Worm (Caenorhabditis elegans) whole organism, L1 larva: Measurements from ENCODE around the gene cnep-1.

Source experiments
- C16A3.4 ChIP-seq: fragments of 150-350 bp; optimal IDR thresholded peaks from 2 replicates; lab custom pipeline; 2014; ENCODE audit warnings: missing biosample characterization, missing genetic modification characterization
- F16B12.6 ChIP-seq: fragments of 150-350 bp; optimal IDR thresholded peaks from 2 replicates; lab custom pipeline; 2014; ENCODE audit warnings: missing biosample characterization, missing genetic modification characterization
- Y116A8C.19 ChIP-seq: sonication (generic microtip); optimal IDR thresholded peaks from 2 replicates; lab custom pipeline; 2016; ENCODE audit warnings: missing compliant biosample characterization, missing genetic modification characterization, borderline replicate concordance
- aly-2 ChIP-seq: fragments of 150-350 bp; optimal IDR thresholded peaks from 2 replicates; lab custom pipeline; 2014; ENCODE audit warnings: missing biosample characterization, missing genetic modification characterization
- ama-1 ChIP-seq: fragments of 150-350 bp; optimal IDR thresholded peaks from 2 replicates; lab custom pipeline; 2014
- ceh-63 ChIP-seq: fragments of 200-800 bp; sonication (Bioruptor generic); optimal IDR thresholded peaks from 2 replicates; lab custom pipeline; 2018; ENCODE audit warnings: mild to moderate bottlenecking, missing genetic modification characterization, missing compliant biosample characterization
- ceh-8 ChIP-seq: fragments of 200-800 bp; sonication (Bioruptor generic); optimal IDR thresholded peaks from 2 replicates; lab custom pipeline; 2018; ENCODE audit warnings: mild to moderate bottlenecking, missing genetic modification characterization, moderate library complexity, missing compliant biosample characterization
- ceh-88 ChIP-seq: fragments of 200-800 bp; sonication (Bioruptor generic); IDR thresholded peaks from 2 replicates; pipeline ENCODE4 v1.3.6; 2022; ENCODE audit warnings: missing genetic modification characterization, missing compliant biosample characterization
- ceh-90 ChIP-seq: sonication (generic microtip); optimal IDR thresholded peaks from 2 replicates; lab custom pipeline; 2016; ENCODE audit warnings: missing genetic modification characterization, missing compliant biosample characterization
- ces-1 ChIP-seq: fragments of 150-350 bp; optimal IDR thresholded peaks from 2 replicates; lab custom pipeline; 2014; ENCODE audit warnings: missing biosample characterization, missing genetic modification reagents, missing genetic modification characterization
- dpl-1 ChIP-seq, 3 experiments: fragments of 150-350 bp in 2 of 3; sonication (generic microtip) in 1 of 3; optimal IDR thresholded peaks; 2 replicates each; lab custom pipeline; 2014 to 2017; ENCODE audit warnings: missing biosample characterization in 3 of 3, missing genetic modification characterization in 3 of 3, missing genetic modification reagents in 3 of 3
- elt-2 ChIP-seq: sonication (generic microtip); optimal IDR thresholded peaks from 2 replicates; lab custom pipeline; 2016; ENCODE audit warnings: missing genetic modification characterization, mild to moderate bottlenecking, inconsistent platforms, missing compliant biosample characterization, missing genetic modification reagents
- ets-5 ChIP-seq: fragments of 200-800 bp; sonication (Bioruptor generic); IDR thresholded peaks from 2 replicates; pipeline ENCODE4 v1.3.6; 2022; ENCODE audit warnings: missing genetic modification characterization, missing compliant biosample characterization
- fkh-10 ChIP-seq: sonication (generic microtip); optimal IDR thresholded peaks from 2 replicates; lab custom pipeline; 2017; ENCODE audit warnings: missing biosample characterization, missing genetic modification reagents, missing genetic modification characterization
- hlh-17 ChIP-seq: fragments of 200-800 bp; sonication (Bioruptor generic); optimal IDR thresholded peaks from 2 replicates; lab custom pipeline; 2018; ENCODE audit warnings: missing genetic modification characterization, mild to moderate bottlenecking, missing compliant biosample characterization, moderate library complexity, borderline replicate concordance
- irx-1 ChIP-seq: sonication (generic microtip); optimal IDR thresholded peaks from 2 replicates; lab custom pipeline; 2016; ENCODE audit warnings: missing genetic modification characterization, missing compliant biosample characterization
- jun-1 ChIP-seq: fragments of 150-350 bp; optimal IDR thresholded peaks from 2 replicates; lab custom pipeline; 2014; ENCODE audit warnings: missing biosample characterization, missing genetic modification reagents, missing genetic modification characterization
- lin-13 ChIP-seq: fragments of 150-350 bp; optimal IDR thresholded peaks from 2 replicates; lab custom pipeline; 2014; ENCODE audit warnings: missing biosample characterization, missing genetic modification reagents, missing genetic modification characterization
- lin-39 ChIP-seq: fragments of 150-350 bp; optimal IDR thresholded peaks from 2 replicates; lab custom pipeline; 2014; ENCODE audit warnings: missing biosample characterization, missing genetic modification reagents, missing genetic modification characterization
- lsy-2 ChIP-seq, 2 experiments: fragments of 150-350 bp; optimal IDR thresholded peaks; 2 replicates each; lab custom pipeline; 2014; ENCODE audit warnings: missing biosample characterization in 2 of 2, missing genetic modification characterization in 2 of 2
- mab-9 ChIP-seq: fragments of 200-800 bp; sonication (Bioruptor generic); IDR thresholded peaks from 2 replicates; pipeline ENCODE4 v1.3.6; 2022; ENCODE audit warnings: missing genetic modification reagents, missing genetic modification characterization, missing compliant biosample characterization
- mef-2 ChIP-seq: fragments of 150-350 bp; optimal IDR thresholded peaks from 2 replicates; lab custom pipeline; 2014; ENCODE audit warnings: missing biosample characterization, missing genetic modification characterization
- nhr-11 ChIP-seq: fragments of 150-350 bp; optimal IDR thresholded peaks from 2 replicates; lab custom pipeline; 2014; ENCODE audit warnings: missing biosample characterization, missing genetic modification characterization
- nhr-12 ChIP-seq: sonication (generic microtip); optimal IDR thresholded peaks from 2 replicates; lab custom pipeline; 2017; ENCODE audit warnings: missing biosample characterization, missing genetic modification characterization
- nhr-20 ChIP-seq: sonication (generic microtip); optimal IDR thresholded peaks from 2 replicates; lab custom pipeline; 2016; ENCODE audit warnings: mild to moderate bottlenecking, missing genetic modification characterization, missing compliant biosample characterization
- nhr-237 ChIP-seq: fragments of 150-350 bp; optimal IDR thresholded peaks from 2 replicates; lab custom pipeline; 2014; ENCODE audit warnings: missing biosample characterization, missing genetic modification characterization
- nhr-28 ChIP-seq: fragments of 150-350 bp; optimal IDR thresholded peaks from 2 replicates; lab custom pipeline; 2014; ENCODE audit warnings: missing biosample characterization, missing genetic modification characterization
- nhr-71 ChIP-seq: sonication (generic microtip); optimal IDR thresholded peaks from 2 replicates; lab custom pipeline; 2016; ENCODE audit warnings: mild to moderate bottlenecking, missing genetic modification characterization, moderate library complexity, missing compliant biosample characterization
- nhr-76 ChIP-seq: sonication (generic microtip); optimal IDR thresholded peaks from 2 replicates; lab custom pipeline; 2017; ENCODE audit warnings: missing biosample characterization, missing genetic modification characterization
- nhr-84 ChIP-seq: sonication (generic microtip); optimal IDR thresholded peaks from 2 replicates; lab custom pipeline; 2017; ENCODE audit warnings: missing biosample characterization, missing genetic modification characterization
- nhr-90 ChIP-seq: sonication (generic microtip); optimal IDR thresholded peaks from 2 replicates; lab custom pipeline; 2016; ENCODE audit warnings: mild to moderate bottlenecking, missing genetic modification characterization, missing compliant biosample characterization; ENCODE audit not compliant: poor library complexity
- pag-3 ChIP-seq: sonication (generic microtip); optimal IDR thresholded peaks from 2 replicates; lab custom pipeline; 2017; ENCODE audit warnings: missing genetic modification characterization, mild to moderate bottlenecking, missing compliant biosample characterization, antibody characterized with exemption, borderline replicate concordance; ENCODE audit not compliant: insufficient read depth
- pax-3 ChIP-seq: fragments of 200-800 bp; sonication (Bioruptor generic); optimal IDR thresholded peaks from 2 replicates; lab custom pipeline; 2018; ENCODE audit warnings: mild to moderate bottlenecking, missing genetic modification characterization, moderate library complexity, missing compliant biosample characterization
- rnt-1 ChIP-seq: sonication (generic microtip); optimal IDR thresholded peaks from 2 replicates; lab custom pipeline; 2016; ENCODE audit warnings: mild to moderate bottlenecking, missing genetic modification characterization, moderate library complexity, missing compliant biosample characterization
- snpc-4 ChIP-seq: fragments of 150-350 bp; optimal IDR thresholded peaks from 2 replicates; lab custom pipeline; 2014; ENCODE audit warnings: missing biosample characterization, missing genetic modification characterization
- snu-23 ChIP-seq: sonication (generic microtip); optimal IDR thresholded peaks from 2 replicates; lab custom pipeline; 2016; ENCODE audit warnings: missing genetic modification characterization, missing compliant biosample characterization
- sup-37 ChIP-seq: fragments of 200-800 bp; sonication (Bioruptor generic); optimal IDR thresholded peaks from 2 replicates; lab custom pipeline; 2018; ENCODE audit warnings: mild to moderate bottlenecking, missing genetic modification characterization, missing compliant biosample characterization
- swsn-7 ChIP-seq: sonication (generic microtip); optimal IDR thresholded peaks from 2 replicates; lab custom pipeline; 2016; ENCODE audit warnings: missing genetic modification characterization, missing compliant biosample characterization
- tbx-2 ChIP-seq: sonication (generic microtip); optimal IDR thresholded peaks from 2 replicates; lab custom pipeline; 2016; ENCODE audit warnings: missing genetic modification characterization, missing compliant biosample characterization
- tlp-1 ChIP-seq: fragments of 150-350 bp; optimal IDR thresholded peaks from 2 replicates; lab custom pipeline; 2014; ENCODE audit warnings: missing biosample characterization, missing genetic modification characterization
- unc-30 ChIP-seq: sonication (generic microtip); optimal IDR thresholded peaks from 2 replicates; lab custom pipeline; 2017; ENCODE audit warnings: missing biosample characterization, missing genetic modification characterization
- unc-98 ChIP-seq: fragments of 200-800 bp; sonication (Bioruptor generic); IDR thresholded peaks from 2 replicates; pipeline ENCODE4 v1.3.6; 2022; ENCODE audit warnings: missing genetic modification characterization, missing compliant biosample characterization
- vab-15 ChIP-seq: sonication (generic microtip); optimal IDR thresholded peaks from 2 replicates; lab custom pipeline; 2017; ENCODE audit warnings: missing genotype, mild to moderate bottlenecking, missing genetic modification characterization, missing compliant biosample characterization
- xbp-1 ChIP-seq: sonication (generic microtip); optimal IDR thresholded peaks from 2 replicates; lab custom pipeline; 2016; ENCODE audit warnings: missing genetic modification characterization, missing compliant biosample characterization
- zip-4 ChIP-seq: fragments of 200-800 bp; sonication (Bioruptor generic); optimal IDR thresholded peaks from 2 replicates; lab custom pipeline; 2018; ENCODE audit warnings: mild to moderate bottlenecking, missing genetic modification characterization, moderate library complexity, missing compliant biosample characterization
- ztf-11 ChIP-seq, 2 experiments: sonication (generic microtip); optimal IDR thresholded peaks; 2 replicates each; lab custom pipeline; 2016 to 2017; ENCODE audit warnings: missing genetic modification characterization in 2 of 2, missing biosample characterization in 1 of 2, missing compliant biosample characterization in 1 of 2
- ztf-4 ChIP-seq: fragments of 150-350 bp; optimal IDR thresholded peaks from 2 replicates; lab custom pipeline; 2014; ENCODE audit warnings: missing biosample characterization, missing genetic modification characterization

Gene cnep-1

ce11 chrII:7326997-7327396 lies 16.8 kb downstream of the cnep-1 start (continued):
- TF ChIP-seq mab-9 (no peak), nhr-84 (tag; lab: Kevin White, UChicago) (no peak), nhr-28 (tag; lab: Kevin White, UChicago) (no peak), jun-1 (tag; lab: Kevin White, UChicago) (peak; percentile 16), nhr-20 (tag; lab: Kevin White, UChicago) (peak; percentile 35), pax-3 (tag; lab: Kevin White, UChicago) (no peak), ztf-11 (tag; optimal IDR thresholded peaks at IDR 0.05; lab: Kevin White, UChicago) (peak in 1 of 2 experiments; percentile 4), ztf-4 (tag; lab: Kevin White, UChicago) (peak; percentile 50), aly-2 (tag; lab: Kevin White, UChicago) (no peak), unc-30 (tag; lab: Kevin White, UChicago) (no peak), rnt-1 (peak; percentile 46), ceh-63 (GFP tag; lab: Kevin White, UChicago) (no peak), hlh-17 (no peak), nhr-11 (no peak), xbp-1 (tag; lab: Kevin White, UChicago) (peak; percentile 43), sup-37 (GFP tag; lab: Kevin White, UChicago) (no peak), ets-5 (GFP tag; lab: Robert Waterston, UW) (no peak), nhr-90 (tag; lab: Kevin White, UChicago) (no peak), lin-13 (GFP tag; lab: Kevin White, UChicago) (no peak), snu-23 (GFP tag; lab: Kevin White, UChicago) (peak; percentile 47), C16A3.4 (tag; lab: Kevin White, UChicago) (no peak), irx-1 (peak; percentile 67), snpc-4 (tag; lab: Kevin White, UChicago) (no peak), nhr-12 (tag; lab: Kevin White, UChicago) (no peak)

DNA sequence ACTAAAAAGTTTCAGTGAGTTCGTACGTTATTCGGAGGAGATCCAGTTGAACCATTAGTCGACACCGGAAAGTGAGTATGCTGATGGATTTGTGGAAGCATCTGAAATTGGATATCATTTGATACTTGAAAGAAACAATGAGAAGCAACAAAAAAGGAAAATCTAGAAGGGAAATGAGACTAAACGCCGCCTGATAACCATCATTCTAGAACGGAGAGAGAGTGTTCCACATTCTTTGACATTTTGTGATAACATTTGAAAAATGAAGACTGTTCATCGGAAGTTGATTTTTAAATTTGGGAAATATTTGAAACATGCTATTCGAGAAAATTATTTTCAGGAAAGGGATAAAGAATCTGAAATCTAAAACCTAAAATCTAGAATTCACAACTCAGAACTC lies 21.1 kb downstream of the cnep-1 start, which contains the start of gene npax-1:
TSS of gene npax-1 (minus strand) at position 101 of the 400 bp plus-strand sequence.
- TF ChIP-seq unc-98 (no peak), lsy-2 (tag; optimal IDR thresholded peaks at IDR 0.05; lab: Kevin White, UChicago) (no peak)
- TF ChIP-seq, all 84 proteins: peak for 0

DNA sequence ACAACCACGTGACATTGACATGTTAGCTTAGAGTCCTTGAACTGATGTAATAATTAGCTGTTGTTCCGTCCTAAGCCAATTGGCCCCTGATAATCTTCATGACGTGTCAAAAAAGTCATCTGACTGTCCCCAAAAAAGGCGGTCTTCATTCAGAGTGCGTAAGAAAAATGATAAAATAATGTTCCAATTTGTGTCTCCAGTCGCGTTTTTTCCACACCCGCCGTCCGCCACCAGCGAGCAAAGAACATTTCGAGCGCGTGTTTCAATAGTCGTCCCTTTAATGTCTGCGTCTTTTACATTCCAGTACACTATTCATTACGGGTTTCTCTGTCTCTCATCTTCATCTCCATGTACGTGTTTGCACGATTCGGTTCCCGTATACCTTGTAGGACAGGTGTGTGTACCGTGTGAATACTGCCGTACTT lies 27.3 kb downstream of the cnep-1 start:
- no peak for TF ChIP-seq ets-5 (GFP tag; lab: Robert Waterston, UW)
- TF ChIP-seq irx-1: peak; percentile 59
- peak; percentile 89 for TF ChIP-seq elt-2 (tag; lab: Kevin White, UChicago)
- peak; percentile 95 for TF ChIP-seq nhr-20 (tag; lab: Kevin White, UChicago)
- TF ChIP-seq ceh-90: no peak
- TF ChIP-seq fkh-10 (GFP tag; lab: Kevin White, UChicago): no peak
- peak; percentile 92 for TF ChIP-seq nhr-71 (tag; lab: Kevin White, UChicago)
- TF ChIP-seq Y116A8C.19: no peak
- no peak for TF ChIP-seq sup-37 (GFP tag; lab: Kevin White, UChicago)
- 0 out of 2 replicates have a peak, but pooled peaks have one; percentile 55 for TF ChIP-seq mab-9
- TF ChIP-seq pax-3 (tag; lab: Kevin White, UChicago): peak; percentile 72
- no peak for TF ChIP-seq nhr-76
- TF ChIP-seq pag-3 (tag; lab: Kevin White, UChicago): no peak
- TF ChIP-seq ceh-8 (GFP tag; lab: Kevin White, UChicago): peak; percentile 21
- TF ChIP-seq vab-15 (tag; lab: Kevin White, UChicago): no peak
- TF ChIP-seq lin-39: no peak
- no peak for TF ChIP-seq ces-1 (GFP tag; lab: Kevin White, UChicago)
- peak; percentile 48 for TF ChIP-seq lin-13 (GFP tag; lab: Kevin White, UChicago)
- TF ChIP-seq unc-98: no peak
- TF ChIP-seq zip-4 (GFP tag; lab: Kevin White, UChicago): peak; percentile 24
- TF ChIP-seq ama-1 (lab: Kevin White, UChicago): peak; percentile 34
- TF ChIP-seq nhr-90 (tag; lab: Kevin White, UChicago): peak; percentile 89
- no peak for TF ChIP-seq nhr-12 (tag; lab: Kevin White, UChicago)
- no peak for TF ChIP-seq tlp-1 (tag; lab: Kevin White, UChicago)
- peak; percentile 63 for TF ChIP-seq swsn-7
- TF ChIP-seq F16B12.6 (tag; lab: Kevin White, UChicago): no peak
- peak; percentile 45 for TF ChIP-seq nhr-237 (tag; lab: Kevin White, UChicago)
- peak; percentile 78 for TF ChIP-seq tbx-2 (tag; lab: Kevin White, UChicago)
- TF ChIP-seq lsy-2 (tag; optimal IDR thresholded peaks at IDR 0.05; lab: Kevin White, UChicago): peak; percentile 46 to 78
- TF ChIP-seq jun-1 (tag; lab: Kevin White, UChicago): peak; percentile 57
- peak; percentile 68 for TF ChIP-seq ztf-4 (tag; lab: Kevin White, UChicago)
- TF ChIP-seq ceh-88 (GFP tag; lab: Robert Waterston, UW): no peak
- TF ChIP-seq dpl-1 (GFP tag; optimal IDR thresholded peaks at IDR 0.05; lab: Kevin White, UChicago): peak in 2 of 3 experiments; percentile 10 to 31
- TF ChIP-seq mef-2 (tag; lab: Kevin White, UChicago): no peak
